Worm (Caenorhabditis elegans) whole organism, mixed stage, embryonic: ENCODE data around the gene sre-7.

Experiments
- ham-2 ChIP-seq: fragments of 200-800 bp; sonication (Bioruptor generic); optimal IDR thresholded peaks from 2 replicates; lab custom pipeline; 2018; ENCODE audit warnings: mild to moderate bottlenecking, missing genetic modification characterization, missing compliant biosample characterization
- mep-1 ChIP-seq: fragments of 150-350 bp; optimal IDR thresholded peaks from 2 replicates; lab custom pipeline; 2017; ENCODE audit warnings: missing biosample characterization, missing genetic modification reagents, missing genetic modification characterization, inconsistent platforms
- nhr-12 ChIP-seq: fragments of 150-350 bp; optimal IDR thresholded peaks from 2 replicates; lab custom pipeline; 2014; ENCODE audit warnings: missing biosample characterization, missing genetic modification characterization
- nhr-76 ChIP-seq: sonication (generic microtip); optimal IDR thresholded peaks from 2 replicates; lab custom pipeline; 2017; ENCODE audit warnings: missing biosample characterization, missing genetic modification characterization
- sem-2 ChIP-seq: fragments of 200-800 bp; sonication (Bioruptor generic); optimal IDR thresholded peaks from 2 replicates; lab custom pipeline; 2018; ENCODE audit warnings: mild to moderate bottlenecking, missing genetic modification characterization, missing compliant biosample characterization
- unc-62 ChIP-seq: fragments of 150-350 bp; optimal IDR thresholded peaks from 2 replicates; lab custom pipeline; 2014; ENCODE audit warnings: missing biosample characterization, missing genetic modification reagents, missing genetic modification characterization
- zip-8 ChIP-seq: fragments of 150-350 bp; optimal IDR thresholded peaks from 2 replicates; lab custom pipeline; 2014; ENCODE audit warnings: missing biosample characterization, missing genetic modification characterization

- TF ChIP-seq zip-8 (tag; lab: Kevin White, UChicago) (no peak), nhr-12 (no peak), sem-2 (GFP tag; lab: Kevin White, UChicago) (no peak), unc-62 (no peak), nhr-76 (tag; lab: Kevin White, UChicago) (no peak), ham-2 (no peak), mep-1 (tag; lab: Kevin White, UChicago) (no peak)
Observed at ce11 chrV:14248025-14248424, 4.0 kb downstream of the sre-7 start, which contains the start of gene K02E11.4.
